Worm (Caenorhabditis elegans) whole organism, L2 larva: ENCODE data around the gene F14B8.5.

Experiments
- dmd-4 ChIP-seq: sonication (generic microtip); optimal IDR thresholded peaks from 2 replicates; lab custom pipeline; 2017; ENCODE audit warnings: missing biosample characterization, missing genetic modification characterization
- egl-27 ChIP-seq: sonication (generic microtip); optimal IDR thresholded peaks from 3 replicates; lab custom pipeline; 2017; ENCODE audit warnings: missing biosample characterization, missing genetic modification reagents, missing genetic modification characterization
- mdl-1 ChIP-seq, 2 experiments: fragments of 150-350 bp in 1 of 2; sonication (generic microtip) in 1 of 2; optimal IDR thresholded peaks; 2 replicates each; lab custom pipeline; 2017; ENCODE audit warnings: missing biosample characterization in 2 of 2, missing genetic modification characterization in 2 of 2
- nhr-11 ChIP-seq: fragments of 150-350 bp; optimal IDR thresholded peaks from 2 replicates; lab custom pipeline; 2014; ENCODE audit warnings: missing biosample characterization, missing genetic modification characterization
- unc-62 ChIP-seq: fragments of 150-350 bp; optimal IDR thresholded peaks from 2 replicates; lab custom pipeline; 2014; ENCODE audit warnings: missing biosample characterization, missing genetic modification reagents, missing genetic modification characterization

DNA sequence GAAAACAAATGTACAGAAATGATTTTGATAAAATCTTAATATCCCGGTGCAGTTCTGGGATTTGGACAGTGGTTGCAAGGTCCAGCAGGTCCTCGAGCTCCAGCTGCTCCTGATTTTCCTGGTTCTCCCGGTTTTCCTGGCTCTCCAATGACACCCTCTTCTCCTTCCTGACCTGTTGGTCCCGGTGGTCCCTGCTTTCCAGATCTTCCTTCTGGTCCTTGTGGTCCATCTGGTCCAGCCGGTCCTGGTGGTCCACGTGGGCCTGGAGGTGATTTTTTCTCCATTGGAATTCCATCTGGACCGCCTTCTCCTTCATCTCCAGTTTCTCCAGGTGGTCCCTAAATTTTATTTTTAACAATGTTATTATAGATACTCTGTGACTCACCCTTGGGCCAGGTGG lies 53.2 kb downstream of the F14B8.5 start:
- TF ChIP-seq unc-62 (GFP tag; lab: Kevin White, UChicago), result no peak
- no peak for TF ChIP-seq nhr-11 (tag; lab: Kevin White, UChicago)
- TF ChIP-seq mdl-1 (tag; optimal IDR thresholded peaks at IDR 0.05; lab: Kevin White, UChicago), result no peak
- no peak for TF ChIP-seq dmd-4 (tag; lab: Kevin White, UChicago)
- TF ChIP-seq egl-27 (tag; lab: Kevin White, UChicago), result no peak
